Worm (Caenorhabditis elegans) whole organism, L3 larva: Measurements from ENCODE around the gene noca-1.

ENCODE experiments used
- ZK546.5 ChIP-seq: sonication (generic microtip); optimal IDR thresholded peaks from 2 replicates; lab custom pipeline; 2017; ENCODE audit warnings: missing biosample characterization, missing genetic modification characterization
- aly-2 ChIP-seq: fragments of 150-350 bp; optimal IDR thresholded peaks from 2 replicates; lab custom pipeline; 2014; ENCODE audit warnings: missing biosample characterization, missing genetic modification characterization
- ama-1 ChIP-seq: fragments of 150-350 bp; optimal IDR thresholded peaks from 2 replicates; lab custom pipeline; 2018
- ceh-28 ChIP-seq: fragments of 150-350 bp; optimal IDR thresholded peaks from 2 replicates; lab custom pipeline; 2014; ENCODE audit warnings: missing biosample characterization, missing genetic modification reagents, missing genetic modification characterization
- ceh-82 ChIP-seq: fragments of 150-350 bp; optimal IDR thresholded peaks from 2 replicates; lab custom pipeline; 2014; ENCODE audit warnings: missing biosample characterization, missing genetic modification characterization
- ceh-9 ChIP-seq: sonication (generic microtip); optimal IDR thresholded peaks from 2 replicates; lab custom pipeline; 2018; ENCODE audit warnings: missing biosample characterization, missing genetic modification characterization
- daf-12 ChIP-seq: fragments of 150-350 bp; optimal IDR thresholded peaks from 2 replicates; lab custom pipeline; 2014; ENCODE audit warnings: missing biosample characterization, missing genetic modification reagents, missing genetic modification characterization
- egl-5 ChIP-seq: fragments of 150-350 bp; optimal IDR thresholded peaks from 2 replicates; lab custom pipeline; 2017; ENCODE audit warnings: missing biosample characterization, missing genetic modification reagents, missing genetic modification characterization, inconsistent platforms
- elt-3 ChIP-seq, 3 experiments: fragments of 150-350 bp in 1 of 3; sonication (generic microtip) in 2 of 3; optimal IDR thresholded peaks; 2 replicates in 2 of 3; 4 replicates in 1 of 3; lab custom pipeline; 2014 to 2017; ENCODE audit warnings: missing biosample characterization in 3 of 3, missing genetic modification characterization in 3 of 3
- eor-1 ChIP-seq, 2 experiments: fragments of 150-350 bp; optimal IDR thresholded peaks; 2 replicates each; lab custom pipeline; 2014 to 2018; ENCODE audit warnings: missing biosample characterization in 2 of 2, missing genetic modification characterization in 2 of 2
- fkh-10 ChIP-seq: sonication (generic microtip); optimal IDR thresholded peaks from 2 replicates; lab custom pipeline; 2017; ENCODE audit warnings: missing biosample characterization, missing genetic modification reagents, missing genetic modification characterization
- fkh-2 ChIP-seq: fragments of 150-350 bp; optimal IDR thresholded peaks from 2 replicates; lab custom pipeline; 2014; ENCODE audit warnings: missing biosample characterization, missing genetic modification reagents, missing genetic modification characterization
- fos-1 ChIP-seq: fragments of 150-350 bp; optimal IDR thresholded peaks from 2 replicates; lab custom pipeline; 2014; ENCODE audit warnings: missing biosample characterization, missing genetic modification characterization
- jun-1 ChIP-seq: fragments of 150-350 bp; optimal IDR thresholded peaks from 2 replicates; lab custom pipeline; 2014; ENCODE audit warnings: missing biosample characterization, missing genetic modification reagents, missing genetic modification characterization
- lin-15B ChIP-seq: fragments of 150-350 bp; optimal IDR thresholded peaks from 2 replicates; lab custom pipeline; 2014; ENCODE audit warnings: missing biosample characterization, missing genetic modification characterization
- lin-39 ChIP-seq: fragments of 150-350 bp; optimal IDR thresholded peaks from 2 replicates; lab custom pipeline; 2018; ENCODE audit warnings: missing biosample characterization, missing genetic modification reagents, missing genetic modification characterization
- lsy-12 ChIP-seq: sonication (generic microtip); optimal IDR thresholded peaks from 2 replicates; lab custom pipeline; 2016; ENCODE audit warnings: mild to moderate bottlenecking, missing genetic modification characterization, missing compliant biosample characterization
- mdl-1 ChIP-seq: fragments of 150-350 bp; optimal IDR thresholded peaks from 2 replicates; lab custom pipeline; 2014; ENCODE audit warnings: missing biosample characterization, missing genetic modification characterization
- nfya-1 ChIP-seq: sonication (generic microtip); optimal IDR thresholded peaks from 2 replicates; lab custom pipeline; 2017; ENCODE audit warnings: missing genetic modification characterization, mild to moderate bottlenecking, missing compliant biosample characterization, antibody characterized with exemption, moderate library complexity; ENCODE audit not compliant: insufficient read depth
- nhr-11 ChIP-seq: fragments of 150-350 bp; optimal IDR thresholded peaks from 2 replicates; lab custom pipeline; 2014; ENCODE audit warnings: missing biosample characterization, missing genetic modification characterization
- nhr-12 ChIP-seq: fragments of 150-350 bp; optimal IDR thresholded peaks from 2 replicates; lab custom pipeline; 2014; ENCODE audit warnings: missing biosample characterization, missing genetic modification characterization
- nhr-23 ChIP-seq: fragments of 150-350 bp; optimal IDR thresholded peaks from 2 replicates; lab custom pipeline; 2014; ENCODE audit warnings: missing biosample characterization, missing genetic modification reagents, missing genetic modification characterization
- nhr-237 ChIP-seq: fragments of 150-350 bp; optimal IDR thresholded peaks from 2 replicates; lab custom pipeline; 2014; ENCODE audit warnings: missing biosample characterization, missing genetic modification characterization
- nhr-25 ChIP-seq: sonication (generic microtip); optimal IDR thresholded peaks from 2 replicates; lab custom pipeline; 2017; ENCODE audit warnings: missing biosample characterization, missing genetic modification characterization
- nhr-28 ChIP-seq: fragments of 150-350 bp; optimal IDR thresholded peaks from 2 replicates; lab custom pipeline; 2014; ENCODE audit warnings: missing biosample characterization, missing genetic modification characterization
- nhr-43 ChIP-seq: sonication (generic microtip); optimal IDR thresholded peaks from 2 replicates; lab custom pipeline; 2016; ENCODE audit warnings: mild to moderate bottlenecking, missing genetic modification characterization, missing compliant biosample characterization; ENCODE audit not compliant: poor library complexity, severe bottlenecking
- nhr-67 ChIP-seq: fragments of 150-350 bp; optimal IDR thresholded peaks from 2 replicates; lab custom pipeline; 2014; ENCODE audit warnings: missing biosample characterization, missing genetic modification characterization
- nhr-76 ChIP-seq: fragments of 150-350 bp; sonication (generic microtip); optimal IDR thresholded peaks from 5 replicates; lab custom pipeline; 2014; ENCODE audit warnings: missing biosample characterization, missing genetic modification characterization
- nhr-77 ChIP-seq: fragments of 150-350 bp; optimal IDR thresholded peaks from 2 replicates; lab custom pipeline; 2014; ENCODE audit warnings: missing biosample characterization, missing genetic modification characterization
- pqm-1 ChIP-seq: fragments of 150-350 bp; optimal IDR thresholded peaks from 2 replicates; lab custom pipeline; 2017; ENCODE audit warnings: missing biosample characterization, missing genetic modification characterization, inconsistent platforms
- sea-2 ChIP-seq: fragments of 150-350 bp; sonication (generic microtip); optimal IDR thresholded peaks from 4 replicates; lab custom pipeline; 2014; ENCODE audit warnings: missing biosample characterization, missing genetic modification reagents, missing genetic modification characterization
- snpc-4 ChIP-seq: fragments of 150-350 bp; optimal IDR thresholded peaks from 2 replicates; lab custom pipeline; 2014; ENCODE audit warnings: missing biosample characterization, missing genetic modification characterization
- tbx-2 ChIP-seq: sonication (generic microtip); optimal IDR thresholded peaks from 2 replicates; lab custom pipeline; 2016; ENCODE audit warnings: mild to moderate bottlenecking, missing genetic modification characterization, missing compliant biosample characterization
- unc-39 ChIP-seq: sonication (generic microtip); optimal IDR thresholded peaks from 4 replicates; lab custom pipeline; 2017; ENCODE audit warnings: missing biosample characterization, missing genetic modification characterization
- unc-62 ChIP-seq: fragments of 150-350 bp; sonication (generic microtip); optimal IDR thresholded peaks from 4 replicates; lab custom pipeline; 2014; ENCODE audit warnings: missing biosample characterization, missing genetic modification reagents, missing genetic modification characterization
- zag-1 ChIP-seq: fragments of 150-350 bp; optimal IDR thresholded peaks from 2 replicates; lab custom pipeline; 2014; ENCODE audit warnings: missing biosample characterization, missing genetic modification characterization
- ztf-4 ChIP-seq: fragments of 150-350 bp; optimal IDR thresholded peaks from 2 replicates; lab custom pipeline; 2014; ENCODE audit warnings: missing biosample characterization, missing genetic modification characterization

Gene noca-1

DNA sequence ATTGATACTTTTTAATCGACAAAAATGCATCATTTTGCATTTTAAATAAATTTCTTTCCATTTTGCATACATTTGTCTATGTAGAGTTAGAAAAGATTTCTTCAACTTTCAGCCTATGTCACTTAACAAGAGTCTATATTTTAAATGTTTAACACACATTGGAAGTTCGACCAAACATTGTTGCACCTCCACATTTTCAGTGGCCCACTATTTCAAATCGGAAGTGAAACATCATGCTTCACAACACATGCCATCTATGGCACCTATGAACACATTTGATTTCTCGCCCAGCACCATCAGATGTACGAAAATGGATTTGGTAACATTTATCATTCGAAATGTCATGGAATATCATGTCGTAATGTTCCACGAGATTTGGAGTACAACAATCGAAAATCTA, 14.0 kb upstream of the noca-1 start, which contains the start of gene dhc-3:
dhc-3 (plus strand) TSS at position 301 of the 400 bp plus-strand sequence.
- no peak for TF ChIP-seq elt-3 (tag; optimal IDR thresholded peaks at IDR 0.05; lab: Kevin White, UChicago)
- no peak for TF ChIP-seq nhr-43
- no peak for TF ChIP-seq nhr-12 (tag; lab: Kevin White, UChicago)
- TF ChIP-seq snpc-4 (tag; lab: Kevin White, UChicago): no peak
- no peak for TF ChIP-seq lin-39 (tag; lab: Kevin White, UChicago)
- TF ChIP-seq pqm-1 (tag; lab: Kevin White, UChicago): no peak
- TF ChIP-seq ZK546.5 (tag; lab: Kevin White, UChicago): no peak
- TF ChIP-seq unc-62: no peak
- TF ChIP-seq fkh-2 (tag; lab: Kevin White, UChicago): no peak
- no peak for TF ChIP-seq nhr-67 (tag; lab: Kevin White, UChicago)
- TF ChIP-seq mdl-1 (tag; lab: Kevin White, UChicago): no peak
- TF ChIP-seq lin-15B (tag; lab: Kevin White, UChicago): no peak
- no peak for TF ChIP-seq nhr-23 (tag; lab: Kevin White, UChicago)
- no peak for TF ChIP-seq ceh-28 (tag; lab: Kevin White, UChicago)
- no peak for TF ChIP-seq nhr-237 (tag; lab: Kevin White, UChicago)
- TF ChIP-seq nfya-1 (tag; lab: Kevin White, UChicago): no peak
- TF ChIP-seq ceh-9 (tag; lab: Kevin White, UChicago): no peak
- no peak for TF ChIP-seq zag-1 (tag; lab: Kevin White, UChicago)
- no peak for TF ChIP-seq lsy-12 (tag; lab: Kevin White, UChicago)
- TF ChIP-seq, all 47 proteins: peak for 0

DNA sequence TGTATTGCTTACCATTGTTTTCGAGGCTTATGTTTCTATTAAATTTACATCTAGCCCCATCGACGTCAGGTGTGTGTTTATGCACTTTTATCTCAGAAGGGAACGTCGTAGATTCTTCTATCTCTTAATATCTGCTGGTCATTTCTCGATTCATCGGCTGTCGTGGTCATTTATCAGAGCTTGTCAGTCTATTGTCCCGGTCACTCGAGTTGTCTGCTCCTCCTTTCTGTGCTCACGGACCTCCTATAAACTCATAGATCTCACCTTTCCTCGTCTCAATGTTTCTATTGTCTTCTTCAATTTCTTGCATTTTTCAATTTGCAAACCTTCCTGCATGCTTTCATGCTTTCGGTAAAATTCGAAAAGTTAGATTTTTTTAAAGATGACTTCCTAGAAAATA, 1.5 kb downstream of the noca-1 start:
- no peak for TF ChIP-seq nhr-25
- no peak for TF ChIP-seq elt-3 (tag; optimal IDR thresholded peaks at IDR 0.05; lab: Kevin White, UChicago)
- no peak for TF ChIP-seq ceh-82 (tag; lab: Kevin White, UChicago)
- no peak for TF ChIP-seq daf-12
- TF ChIP-seq aly-2 (tag; lab: Kevin White, UChicago): no peak
- no peak for TF ChIP-seq sea-2 (GFP tag; lab: Kevin White, UChicago)
- TF ChIP-seq jun-1 (tag; lab: Kevin White, UChicago): no peak

DNA sequence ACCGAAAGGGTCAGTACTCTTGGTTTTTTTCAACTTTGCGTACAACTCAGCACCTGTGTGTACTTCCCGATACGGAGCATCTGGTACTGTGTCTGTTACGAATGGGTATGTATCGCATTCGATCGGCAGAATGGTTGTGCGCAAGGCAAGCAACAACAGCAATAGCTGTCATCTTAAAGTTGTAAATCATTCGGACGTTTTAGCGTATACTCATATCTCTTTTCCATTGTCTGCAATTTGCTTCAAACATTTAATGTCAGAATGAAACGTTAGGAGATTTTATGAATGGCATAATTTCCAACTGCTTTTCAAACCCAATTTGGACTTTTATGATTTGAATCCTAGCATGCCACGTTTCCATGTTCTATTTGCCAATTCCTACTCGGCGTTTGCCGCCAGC, 4.4 kb downstream of the noca-1 start:
- TF ChIP-seq ztf-4 (no peak), pqm-1 (tag; lab: Kevin White, UChicago) (no peak), nhr-67 (tag; lab: Kevin White, UChicago) (no peak), lsy-12 (tag; lab: Kevin White, UChicago) (no peak), nhr-76 (tag; lab: Kevin White, UChicago) (no peak), nhr-11 (tag; lab: Kevin White, UChicago) (no peak), elt-3 (tag; optimal IDR thresholded peaks at IDR 0.05; lab: Kevin White, UChicago) (no peak), zag-1 (tag; lab: Kevin White, UChicago) (no peak), ama-1 (lab: Kevin White, UChicago) (no peak), jun-1 (tag; lab: Kevin White, UChicago) (no peak), fkh-10 (no peak), snpc-4 (tag; lab: Kevin White, UChicago) (no peak), ceh-9 (tag; lab: Kevin White, UChicago) (no peak), eor-1 (tag; optimal IDR thresholded peaks at IDR 0.05; lab: Kevin White, UChicago) (no peak), tbx-2 (tag; lab: Kevin White, UChicago) (no peak), nhr-28 (tag; lab: Kevin White, UChicago) (no peak), fos-1 (tag; lab: Kevin White, UChicago) (no peak), sea-2 (GFP tag; lab: Kevin White, UChicago) (no peak)

DNA sequence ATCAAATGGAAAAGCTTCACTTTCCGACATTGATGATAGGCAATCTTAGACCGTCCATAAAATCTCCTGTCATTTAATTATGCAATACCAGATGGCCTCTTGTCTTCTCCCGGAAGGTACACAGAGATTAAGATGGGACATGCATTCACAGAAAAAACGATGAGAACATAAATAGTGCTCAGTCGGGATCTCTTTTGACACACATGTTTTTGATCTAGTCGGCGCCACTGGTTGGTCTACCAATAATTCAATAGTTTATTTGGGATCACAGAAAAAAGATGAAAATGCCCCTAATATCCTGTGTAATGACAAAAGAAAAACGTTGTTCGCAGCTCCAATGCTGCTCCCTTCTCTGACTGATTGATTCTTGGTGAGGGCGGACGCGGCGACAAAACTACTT, 8.3 kb downstream of the noca-1 start:
- no peak for TF ChIP-seq fos-1 (tag; lab: Kevin White, UChicago)
- no peak for TF ChIP-seq ceh-28 (tag; lab: Kevin White, UChicago)
- no peak for TF ChIP-seq nhr-77
- TF ChIP-seq ceh-82 (tag; lab: Kevin White, UChicago): no peak
- peak; percentile 11 for TF ChIP-seq lin-39 (tag; lab: Kevin White, UChicago)
- TF ChIP-seq unc-39 (tag; lab: Kevin White, UChicago): no peak
- TF ChIP-seq nhr-76 (tag; lab: Kevin White, UChicago): no peak
- no peak for TF ChIP-seq egl-5 (tag; lab: Kevin White, UChicago)
